Worm (Caenorhabditis elegans) whole organism, late embryonic: Measurements from ENCODE around the gene C15F1.8.

Source experiments
- C08G9.2 ChIP-seq: sonication (generic microtip); optimal IDR thresholded peaks from 2 replicates; lab custom pipeline; 2016; ENCODE audit warnings: mild to moderate bottlenecking, missing genetic modification characterization, moderate library complexity, missing compliant biosample characterization
- C38D4.7 ChIP-seq: fragments of 200-800 bp; sonication (Bioruptor generic); optimal IDR thresholded peaks from 2 replicates; lab custom pipeline; 2018; ENCODE audit warnings: mild to moderate bottlenecking, missing genetic modification characterization, moderate library complexity, missing compliant biosample characterization
- F13H6.1 ChIP-seq: sonication (generic microtip); optimal IDR thresholded peaks from 2 replicates; lab custom pipeline; 2016; ENCODE audit warnings: missing genetic modification characterization, missing compliant biosample characterization
- K02D7.2 ChIP-seq: sonication (generic microtip); optimal IDR thresholded peaks from 2 replicates; lab custom pipeline; 2017; ENCODE audit warnings: mild to moderate bottlenecking, missing genetic modification characterization, missing compliant biosample characterization
- K09A11.1 ChIP-seq: sonication (generic microtip); optimal IDR thresholded peaks from 2 replicates; lab custom pipeline; 2017; ENCODE audit warnings: antibody characterized with exemption, mild to moderate bottlenecking, missing genetic modification characterization, missing compliant biosample characterization; ENCODE audit not compliant: insufficient read depth
- T23F11.4 ChIP-seq: fragments of 200-800 bp; sonication (Bioruptor generic); optimal IDR thresholded peaks from 2 replicates; lab custom pipeline; 2018; ENCODE audit warnings: mild to moderate bottlenecking, missing genetic modification characterization, missing compliant biosample characterization
- ahr-1 ChIP-seq: sonication (generic microtip); optimal IDR thresholded peaks from 2 replicates; lab custom pipeline; 2016; ENCODE audit warnings: missing genetic modification characterization, missing compliant biosample characterization
- ama-1 ChIP-seq: fragments of 150-350 bp; optimal IDR thresholded peaks from 2 replicates; lab custom pipeline; 2014
- ceh-2 ChIP-seq: sonication (generic microtip); optimal IDR thresholded peaks from 2 replicates; lab custom pipeline; 2016; ENCODE audit warnings: missing genotype, missing genetic modification characterization, missing compliant biosample characterization
- ceh-24 ChIP-seq: sonication (generic microtip); optimal IDR thresholded peaks from 2 replicates; lab custom pipeline; 2016; ENCODE audit warnings: mild to moderate bottlenecking, missing genetic modification characterization, missing compliant biosample characterization
- ceh-30 ChIP-seq: fragments of 150-350 bp; optimal IDR thresholded peaks from 2 replicates; lab custom pipeline; 2014; ENCODE audit warnings: missing biosample characterization, missing genetic modification characterization
- ceh-31 ChIP-seq: sonication (generic microtip); optimal IDR thresholded peaks from 2 replicates; lab custom pipeline; 2016; ENCODE audit warnings: missing genetic modification characterization, missing compliant biosample characterization
- ceh-34 ChIP-seq: sonication (generic microtip); optimal IDR thresholded peaks from 2 replicates; lab custom pipeline; 2016; ENCODE audit warnings: mild to moderate bottlenecking, missing genetic modification characterization, missing compliant biosample characterization
- ceh-45 ChIP-seq: fragments of 200-800 bp; sonication (Bioruptor generic); IDR thresholded peaks from 2 replicates; pipeline ENCODE4 v1.3.6; 2022; ENCODE audit warnings: missing genetic modification reagents, missing genetic modification characterization, missing compliant biosample characterization
- ceh-9 ChIP-seq: sonication (generic microtip); optimal IDR thresholded peaks from 2 replicates; lab custom pipeline; 2016; ENCODE audit warnings: mild to moderate bottlenecking, missing genetic modification characterization, inconsistent platforms, missing compliant biosample characterization
- che-1 ChIP-seq: sonication (generic microtip); optimal IDR thresholded peaks from 2 replicates; lab custom pipeline; 2016; ENCODE audit warnings: mild to moderate bottlenecking, missing genetic modification characterization, missing compliant biosample characterization
- dmd-4 ChIP-seq: sonication (generic microtip); optimal IDR thresholded peaks from 2 replicates; lab custom pipeline; 2016; ENCODE audit warnings: borderline replicate concordance, missing genetic modification characterization, missing compliant biosample characterization
- elt-2 ChIP-seq: sonication (generic microtip); optimal IDR thresholded peaks from 2 replicates; lab custom pipeline; 2016; ENCODE audit warnings: missing genetic modification reagents, missing genetic modification characterization, missing compliant biosample characterization
- elt-4 ChIP-seq: sonication (generic microtip); optimal IDR thresholded peaks from 2 replicates; lab custom pipeline; 2016; ENCODE audit warnings: missing genetic modification characterization, missing compliant biosample characterization
- gmeb-2 ChIP-seq: sonication (generic microtip); optimal IDR thresholded peaks from 2 replicates; lab custom pipeline; 2016; ENCODE audit warnings: missing genetic modification characterization, inconsistent platforms, missing compliant biosample characterization
- hlh-15 ChIP-seq: sonication (generic microtip); optimal IDR thresholded peaks from 2 replicates; lab custom pipeline; 2016; ENCODE audit warnings: missing genetic modification characterization, missing compliant biosample characterization
- hlh-30 ChIP-seq: sonication (generic microtip); optimal IDR thresholded peaks from 2 replicates; lab custom pipeline; 2017; ENCODE audit warnings: antibody characterized with exemption, missing genetic modification characterization, missing compliant biosample characterization; ENCODE audit not compliant: insufficient read depth
- hlh-6 ChIP-seq: sonication (generic microtip); optimal IDR thresholded peaks from 2 replicates; lab custom pipeline; 2016; ENCODE audit warnings: missing genotype, missing genetic modification characterization, missing compliant biosample characterization
- hlh-8 ChIP-seq: sonication (generic microtip); optimal IDR thresholded peaks from 2 replicates; lab custom pipeline; 2016; ENCODE audit warnings: missing genotype, missing genetic modification characterization, missing compliant biosample characterization
- lim-6 ChIP-seq: sonication (generic microtip); optimal IDR thresholded peaks from 2 replicates; lab custom pipeline; 2016; ENCODE audit warnings: missing genetic modification characterization, missing compliant biosample characterization
- lin-11 ChIP-seq: fragments of 200-800 bp; sonication (Bioruptor generic); optimal IDR thresholded peaks from 2 replicates; lab custom pipeline; 2018; ENCODE audit warnings: mild to moderate bottlenecking, missing genetic modification characterization, missing compliant biosample characterization
- mec-3 ChIP-seq: sonication (generic microtip); optimal IDR thresholded peaks from 2 replicates; lab custom pipeline; 2016; ENCODE audit warnings: borderline replicate concordance, missing genetic modification characterization, missing compliant biosample characterization
- nfya-1 ChIP-seq: sonication (generic microtip); optimal IDR thresholded peaks from 2 replicates; lab custom pipeline; 2017; ENCODE audit warnings: missing genetic modification characterization, mild to moderate bottlenecking, missing compliant biosample characterization, antibody characterized with exemption, moderate library complexity
- nhr-11 ChIP-seq: fragments of 150-350 bp; optimal IDR thresholded peaks from 2 replicates; lab custom pipeline; 2014; ENCODE audit warnings: missing biosample characterization, missing genetic modification characterization
- nhr-232 ChIP-seq: sonication (generic microtip); optimal IDR thresholded peaks from 2 replicates; lab custom pipeline; 2016; ENCODE audit warnings: missing genetic modification characterization, missing compliant biosample characterization
- pag-3 ChIP-seq: sonication (generic microtip); optimal IDR thresholded peaks from 2 replicates; lab custom pipeline; 2016; ENCODE audit warnings: missing compliant biosample characterization, missing genetic modification characterization, borderline replicate concordance
- pat-9 ChIP-seq: fragments of 200-800 bp; sonication (Bioruptor generic); optimal IDR thresholded peaks from 2 replicates; lab custom pipeline; 2018; ENCODE audit warnings: mild to moderate bottlenecking, missing genetic modification characterization, moderate library complexity, missing compliant biosample characterization
- pax-1 ChIP-seq: fragments of 150-350 bp; optimal IDR thresholded peaks from 2 replicates; lab custom pipeline; 2014; ENCODE audit warnings: missing biosample characterization, missing genetic modification characterization
- pha-2 ChIP-seq: sonication (generic microtip); optimal IDR thresholded peaks from 2 replicates; lab custom pipeline; 2017; ENCODE audit warnings: mild to moderate bottlenecking, missing genetic modification characterization, missing compliant biosample characterization
- pha-4 ChIP-seq: fragments of 150-350 bp; optimal IDR thresholded peaks from 2 replicates; lab custom pipeline; 2018; ENCODE audit warnings: missing biosample characterization, missing genetic modification reagents, missing genetic modification characterization
- pqm-1 ChIP-seq: sonication (generic microtip); optimal IDR thresholded peaks from 2 replicates; lab custom pipeline; 2016; ENCODE audit warnings: missing genetic modification characterization, missing compliant biosample characterization
- ref-2 ChIP-seq: sonication (generic microtip); optimal IDR thresholded peaks from 2 replicates; lab custom pipeline; 2016; ENCODE audit warnings: missing genetic modification characterization, missing compliant biosample characterization
- rnt-1 ChIP-seq: sonication (generic microtip); optimal IDR thresholded peaks from 2 replicates; lab custom pipeline; 2016; ENCODE audit warnings: missing genetic modification characterization, missing compliant biosample characterization
- sdc-2 ChIP-seq: sonication (generic microtip); optimal IDR thresholded peaks from 2 replicates; lab custom pipeline; 2016; ENCODE audit warnings: missing genotype, missing genetic modification characterization, missing compliant biosample characterization
- sox-4 ChIP-seq: sonication (generic microtip); optimal IDR thresholded peaks from 2 replicates; lab custom pipeline; 2017; ENCODE audit warnings: mild to moderate bottlenecking, missing genetic modification characterization, inconsistent platforms, missing compliant biosample characterization
- tbx-2 ChIP-seq: sonication (generic microtip); optimal IDR thresholded peaks from 2 replicates; lab custom pipeline; 2016; ENCODE audit warnings: missing genetic modification characterization, missing compliant biosample characterization
- tbx-7 ChIP-seq: sonication (generic microtip); optimal IDR thresholded peaks from 2 replicates; lab custom pipeline; 2016; ENCODE audit warnings: missing genotype, missing genetic modification characterization, missing compliant biosample characterization
- unc-3 ChIP-seq, 2 experiments: fragments of 200-800 bp in 1 of 2; sonication (Bioruptor generic) in 1 of 2; sonication (generic microtip) in 1 of 2; conservative IDR thresholded peaks in 1 of 2; optimal IDR thresholded peaks in 1 of 2; 2 replicates each; pipeline versions ENCODE4 v1.3.6 to Lab custom; 2016 to 2022; ENCODE audit warnings: missing compliant biosample characterization in 2 of 2, missing genetic modification characterization in 2 of 2, missing genetic modification reagents in 1 of 2
- unc-42 ChIP-seq: sonication (generic microtip); optimal IDR thresholded peaks from 2 replicates; lab custom pipeline; 2016; ENCODE audit warnings: missing genotype, missing genetic modification characterization, missing compliant biosample characterization
- unc-86 ChIP-seq: sonication (generic microtip); optimal IDR thresholded peaks from 2 replicates; lab custom pipeline; 2016; ENCODE audit warnings: missing genetic modification characterization, missing compliant biosample characterization
- zip-5 ChIP-seq: sonication (generic microtip); optimal IDR thresholded peaks from 2 replicates; lab custom pipeline; 2016; ENCODE audit warnings: missing genetic modification characterization, missing compliant biosample characterization
- ztf-16 ChIP-seq: sonication (generic microtip); optimal IDR thresholded peaks from 2 replicates; lab custom pipeline; 2017; ENCODE audit warnings: missing genetic modification characterization, missing compliant biosample characterization

Gene C15F1.8

ce11 chrII:6951250-6951806 lies 26.3 kb downstream of the C15F1.8 start, which contains the start of the genes malt-1 and ceh-38 (continued):
- TF ChIP-seq tbx-7 (tag; lab: Kevin White, UChicago) = no peak
- TF ChIP-seq ztf-16 (tag; lab: Kevin White, UChicago) = no peak
- TF ChIP-seq dmd-4 (tag; lab: Kevin White, UChicago) = no peak
- no peak for TF ChIP-seq T23F11.4
- no peak for TF ChIP-seq ama-1 (lab: Kevin White, UChicago)
- TF ChIP-seq lim-6 (tag; lab: Kevin White, UChicago) = no peak
- TF ChIP-seq elt-2 = peak; percentile 51
- TF ChIP-seq nhr-11 (tag; lab: Kevin White, UChicago) = no peak
- TF ChIP-seq ceh-34 (tag; lab: Kevin White, UChicago) = peak; percentile 57
- no peak for TF ChIP-seq pag-3 (tag; lab: Kevin White, UChicago)
- TF ChIP-seq pqm-1 = no peak
- no peak for TF ChIP-seq nhr-232 (tag; lab: Kevin White, UChicago)
- peak; percentile 93 for TF ChIP-seq nfya-1 (tag; lab: Kevin White, UChicago)
- TF ChIP-seq pax-1 (tag; lab: Kevin White, UChicago) = peak; percentile 69
- no peak for TF ChIP-seq lin-11 (tag; lab: Kevin White, UChicago)
- no peak for TF ChIP-seq elt-4 (tag; lab: Kevin White, UChicago)
- no peak for TF ChIP-seq pha-2 (tag; lab: Kevin White, UChicago)

ce11 chrII:6943299-6944051 lies 34.2 kb downstream of the C15F1.8 start:
- TF ChIP-seq hlh-6 = no peak
- peak; percentile 64 for TF ChIP-seq pax-1 (tag; lab: Kevin White, UChicago)
- peak; percentile 53 for TF ChIP-seq unc-42 (tag; lab: Kevin White, UChicago)
- TF ChIP-seq ztf-16 (tag; lab: Kevin White, UChicago) = no peak
- TF ChIP-seq elt-2 = peak; percentile 46
- no peak for TF ChIP-seq gmeb-2 (tag; lab: Kevin White, UChicago)
- no peak for TF ChIP-seq pha-2 (tag; lab: Kevin White, UChicago)
- TF ChIP-seq pqm-1 = no peak
- TF ChIP-seq sox-4 (tag; lab: Kevin White, UChicago) = peak; percentile 38
- no peak for TF ChIP-seq lin-11 (tag; lab: Kevin White, UChicago)
- TF ChIP-seq ceh-2 = peak; percentile 39
- TF ChIP-seq mec-3 (tag; lab: Kevin White, UChicago) = no peak
- TF ChIP-seq nfya-1 (tag; lab: Kevin White, UChicago) = peak; percentile 53
- peak; percentile 58 for TF ChIP-seq C08G9.2
- TF ChIP-seq ama-1 (lab: Kevin White, UChicago) = no peak
- no peak for TF ChIP-seq zip-5 (tag; lab: Kevin White, UChicago)
- TF ChIP-seq F13H6.1 (tag; lab: Kevin White, UChicago) = peak; percentile 18
- no peak for TF ChIP-seq T23F11.4
- no peak for TF ChIP-seq ceh-24 (tag; lab: Kevin White, UChicago)
- TF ChIP-seq ceh-9 (tag; lab: Kevin White, UChicago) = no peak
- peak; percentile 0 for TF ChIP-seq C38D4.7
- TF ChIP-seq ahr-1 = no peak
- TF ChIP-seq lim-6 (tag; lab: Kevin White, UChicago) = no peak
- no peak for TF ChIP-seq unc-3 (GFP tag; conservative IDR thresholded peaks at IDR 0.05; lab: Robert Waterston, UW)
- no peak for TF ChIP-seq unc-3 (tag; optimal IDR thresholded peaks at IDR 0.05; lab: Kevin White, UChicago)
- TF ChIP-seq unc-86 (tag; lab: Kevin White, UChicago) = no peak
- no peak for TF ChIP-seq pat-9 (tag; lab: Kevin White, UChicago)
- TF ChIP-seq ceh-30 (tag; lab: Kevin White, UChicago) = no peak
- no peak for TF ChIP-seq nhr-11 (tag; lab: Kevin White, UChicago)
- TF ChIP-seq ceh-31 (tag; lab: Kevin White, UChicago) = peak; percentile 66
- TF ChIP-seq che-1 (tag; lab: Kevin White, UChicago) = no peak
- TF ChIP-seq tbx-2 (tag; lab: Kevin White, UChicago) = peak; percentile 54
- no peak for TF ChIP-seq hlh-8 (tag; lab: Kevin White, UChicago)
- TF ChIP-seq K09A11.1 (tag; lab: Kevin White, UChicago) = no peak
- peak; percentile 48 for TF ChIP-seq sdc-2 (tag; lab: Kevin White, UChicago)
- TF ChIP-seq rnt-1 (tag; lab: Kevin White, UChicago) = no peak
- no peak for TF ChIP-seq K02D7.2 (tag; lab: Kevin White, UChicago)
- no peak for TF ChIP-seq pha-4 (tag; lab: Kevin White, UChicago)
- peak; percentile 72 for TF ChIP-seq ref-2 (tag; lab: Kevin White, UChicago)
- TF ChIP-seq hlh-30 (tag; lab: Kevin White, UChicago) = no peak
- no peak for TF ChIP-seq ceh-45 (GFP tag; lab: Robert Waterston, UW)
- no peak for TF ChIP-seq hlh-15 (tag; lab: Kevin White, UChicago)
